Fruit fly (Drosophila melanogaster) whole organism, pupa: Measurements from ENCODE around the gene CG7953.

ENCODE experiments used
- CG15710 ChIP-seq: fragments of 200-800 bp; sonication (Bioruptor generic); optimal IDR thresholded peaks from 2 replicates; lab custom pipeline; 2018; ENCODE audit warnings: missing biosample characterization, mild to moderate bottlenecking, missing genetic modification characterization, moderate library complexity
- CG17806 ChIP-seq: fragments of 200-800 bp; sonication (Bioruptor generic); optimal IDR thresholded peaks from 2 replicates; lab custom pipeline; 2018; ENCODE audit warnings: missing biosample characterization, mild to moderate bottlenecking, missing genetic modification characterization, moderate library complexity
- CG34367 ChIP-seq: fragments of 200-800 bp; sonication (Bioruptor generic); optimal IDR thresholded peaks from 2 replicates; lab custom pipeline; 2018; ENCODE audit warnings: missing biosample characterization, mild to moderate bottlenecking, missing genetic modification characterization
- CG8159 ChIP-seq: fragments of 200-800 bp; sonication (Bioruptor generic); optimal IDR thresholded peaks from 3 replicates; lab custom pipeline; 2018; ENCODE audit warnings: missing biosample characterization, mild to moderate bottlenecking, missing genetic modification characterization, moderate library complexity
- EcR ChIP-seq: fragments of 200-800 bp; sonication (Bioruptor generic); optimal IDR thresholded peaks from 3 replicates; lab custom pipeline; 2019; ENCODE audit warnings: missing biosample characterization, missing genetic modification characterization, mild to moderate bottlenecking, moderate library complexity, missing genetic modification reagents

DNA sequence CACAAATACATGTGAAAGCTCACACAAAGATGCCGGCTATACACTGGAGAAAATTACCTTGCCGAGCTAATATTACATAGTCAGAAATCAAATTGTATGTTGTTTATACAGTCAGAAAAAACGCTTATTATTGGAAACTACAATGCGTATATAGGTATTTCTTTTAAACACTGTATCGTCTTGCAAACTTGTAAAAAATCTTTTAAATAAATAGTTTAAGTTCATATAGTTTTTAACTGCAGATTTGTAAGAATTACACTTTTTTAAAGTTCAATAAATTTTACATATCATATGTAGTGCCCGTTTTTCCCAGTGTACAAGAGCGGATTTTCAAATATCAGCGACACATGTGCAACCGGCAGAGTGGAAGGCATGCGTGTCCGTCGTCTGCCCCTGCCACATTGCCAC is 8.0 kb upstream of the CG7953 start:
- peak; percentile 86 for TF ChIP-seq CG8159 (tag; lab: Kevin White, UChicago)
- no peak for TF ChIP-seq EcR (GFP tag; lab: Kevin White, UChicago)
- peak; percentile 83 for TF ChIP-seq CG15710 (tag; lab: Kevin White, UChicago)
- TF ChIP-seq CG34367 (tag; lab: Kevin White, UChicago), result peak; percentile 76
- peak; percentile 81 for TF ChIP-seq CG17806 (tag; lab: Kevin White, UChicago)
